Worm (Caenorhabditis elegans): ENCODE data around the gene Y32F6B.1.

DNA sequence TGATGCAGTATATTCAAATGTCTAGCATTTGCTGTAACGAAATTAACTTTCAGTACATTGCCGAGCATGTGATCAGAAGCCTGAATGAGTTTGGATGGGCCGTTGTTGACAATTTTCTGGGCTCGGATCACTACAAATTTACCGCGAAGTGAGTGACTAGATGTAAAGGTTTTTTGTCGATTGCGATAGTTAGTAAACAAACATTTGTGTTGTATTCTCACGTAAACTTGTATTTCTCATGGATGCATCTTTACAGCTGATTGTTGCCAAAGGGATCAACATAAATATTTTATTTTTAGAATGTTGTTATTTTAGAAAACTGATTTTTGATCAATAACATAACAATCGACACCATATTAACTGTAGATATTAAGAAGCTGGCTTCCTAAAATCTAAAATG, 10.5 kb downstream of the Y32F6B.1 start:
- no peak for TF ChIP-seq ceh-19 (GFP tag; optimal IDR thresholded peaks at IDR 0.05)
- no peak for TF ChIP-seq ceh-31 (tag; optimal IDR thresholded peaks at IDR 0.05)
- TF ChIP-seq dmd-4 (tag; optimal IDR thresholded peaks at IDR 0.05; ENCODE audit: borderline replicate concordance) = no peak
- TF ChIP-seq nfya-1 (tag; optimal IDR thresholded peaks at IDR 0.05) = no peak
- TF ChIP-seq pqm-1 (tag; optimal IDR thresholded peaks at IDR 0.05) = no peak
- TF ChIP-seq ama-1 (optimal IDR thresholded peaks at IDR 0.05) = no peak
- TF ChIP-seq ceh-9 (tag; optimal IDR thresholded peaks at IDR 0.05) = no peak
- TF ChIP-seq che-1 (tag; optimal IDR thresholded peaks at IDR 0.05) = no peak
- TF ChIP-seq K02D7.2 (tag; optimal IDR thresholded peaks at IDR 0.05) = no peak
- TF ChIP-seq nhr-11 (tag; optimal IDR thresholded peaks at IDR 0.05) = no peak
- no peak for TF ChIP-seq unc-3 (GFP tag; conservative IDR thresholded peaks at IDR 0.05)
- no peak for TF ChIP-seq unc-3 (tag; optimal IDR thresholded peaks at IDR 0.05)
- TF ChIP-seq elt-2 (tag; optimal IDR thresholded peaks at IDR 0.05) = no peak
- no peak for TF ChIP-seq pax-1 (tag; optimal IDR thresholded peaks at IDR 0.05)

All from whole organism, late embryonic.